Fruit fly (Drosophila melanogaster) whole organism, prepupa: Measurements from ENCODE around the gene CG14551.
A peak's percentile ranks its signal among the peaks of the same experiment; 100 is the strongest.

Source experiments
- Blimp-1 ChIP-seq: fragments of 200-800 bp; sonication (Bioruptor generic); optimal IDR thresholded peaks from 3 replicates; lab custom pipeline; 2017; ENCODE audit warnings: missing biosample characterization, missing genetic modification characterization, mild to moderate bottlenecking, moderate library complexity, missing genetic modification reagents
- CG10631 ChIP-seq: fragments of 200-800 bp; sonication (Bioruptor generic); optimal IDR thresholded peaks from 2 replicates; lab custom pipeline; 2016; ENCODE audit warnings: missing biosample characterization, missing genetic modification characterization
- CG10669 ChIP-seq: fragments of 200-800 bp; sonication (Bioruptor generic); optimal IDR thresholded peaks from 3 replicates; lab custom pipeline; 2018; ENCODE audit warnings: missing biosample characterization, mild to moderate bottlenecking, missing genetic modification characterization, moderate library complexity
- CG11294 ChIP-seq: fragments of 200-800 bp; sonication (Bioruptor generic); IDR thresholded peaks from 2 replicates; pipeline ENCODE4 v1.3.6; 2022; ENCODE audit warnings: missing biosample characterization, missing genetic modification characterization
- CG11762 ChIP-seq: fragments of 200-800 bp; sonication (Bioruptor generic); optimal IDR thresholded peaks from 3 replicates; lab custom pipeline; 2016; ENCODE audit warnings: missing biosample characterization, missing genetic modification characterization; ENCODE audit not compliant: insufficient read depth
- CG11902 ChIP-seq: fragments of 200-800 bp; sonication (Bioruptor generic); optimal IDR thresholded peaks from 3 replicates; lab custom pipeline; 2016; ENCODE audit warnings: missing biosample characterization, missing genetic modification characterization
- CG15336 ChIP-seq: fragments of 200-800 bp; sonication (Bioruptor generic); IDR thresholded peaks from 2 replicates; pipeline ENCODE4 v1.3.6; 2022; ENCODE audit warnings: missing biosample characterization, missing genetic modification characterization
- CG1621 ChIP-seq: fragments of 200-800 bp; sonication (Bioruptor generic); optimal IDR thresholded peaks from 3 replicates; lab custom pipeline; 2018; ENCODE audit warnings: missing biosample characterization, mild to moderate bottlenecking, missing genetic modification characterization
- CG16779 ChIP-seq: fragments of 200-800 bp; sonication (Bioruptor generic); optimal IDR thresholded peaks from 3 replicates; lab custom pipeline; 2017; ENCODE audit warnings: missing biosample characterization, mild to moderate bottlenecking, missing genetic modification characterization
- CG3032 ChIP-seq: fragments of 200-800 bp; optimal IDR thresholded peaks from 2 replicates; lab custom pipeline; 2019; ENCODE audit warnings: missing biosample characterization, mild to moderate bottlenecking, missing genetic modification characterization, moderate library complexity
- CG31627 ChIP-seq: fragments of 200-800 bp; sonication (Bioruptor generic); optimal IDR thresholded peaks from 3 replicates; lab custom pipeline; 2016; ENCODE audit warnings: missing biosample characterization, missing genetic modification characterization
- CG32006 ChIP-seq: fragments of 200-800 bp; sonication (Bioruptor generic); optimal IDR thresholded peaks from 3 replicates; lab custom pipeline; 2017; ENCODE audit warnings: missing biosample characterization, mild to moderate bottlenecking, missing genetic modification characterization
- CG34406 ChIP-seq: fragments of 200-800 bp; sonication (Bioruptor generic); optimal IDR thresholded peaks from 3 replicates; lab custom pipeline; 2016; ENCODE audit warnings: missing biosample characterization, missing genetic modification characterization
- CG3919 ChIP-seq: fragments of 200-800 bp; sonication (Bioruptor generic); optimal IDR thresholded peaks from 3 replicates; lab custom pipeline; 2016; ENCODE audit warnings: missing biosample characterization, missing genetic modification characterization
- CG4318 ChIP-seq: fragments of 200-800 bp; sonication (Bioruptor generic); optimal IDR thresholded peaks from 3 replicates; lab custom pipeline; 2017; ENCODE audit warnings: missing biosample characterization, mild to moderate bottlenecking, missing genetic modification characterization
- CG6163 ChIP-seq: fragments of 200-800 bp; sonication (Bioruptor generic); IDR thresholded peaks from 3 replicates; pipeline ENCODE4 v1.3.6; 2022; ENCODE audit warnings: missing biosample characterization, missing genetic modification characterization
- CG6276 ChIP-seq: fragments of 200-800 bp; sonication (Bioruptor generic); optimal IDR thresholded peaks from 2 replicates; lab custom pipeline; 2017; ENCODE audit warnings: missing biosample characterization, mild to moderate bottlenecking, missing genetic modification characterization
- CG6854 ChIP-seq: fragments of 200-800 bp; sonication (Bioruptor generic); optimal IDR thresholded peaks from 2 replicates; lab custom pipeline; 2017; ENCODE audit warnings: missing biosample characterization, mild to moderate bottlenecking, missing genetic modification characterization
- CG7368 ChIP-seq: fragments of 200-800 bp; sonication (Bioruptor generic); optimal IDR thresholded peaks from 3 replicates; lab custom pipeline; 2016; ENCODE audit warnings: missing biosample characterization, missing genetic modification characterization
- CG8119 ChIP-seq: fragments of 200-800 bp; sonication (Bioruptor generic); IDR thresholded peaks from 3 replicates; pipeline ENCODE4 v1.3.6; 2022; ENCODE audit warnings: missing biosample characterization, missing genetic modification characterization
- CG8319 ChIP-seq: fragments of 200-800 bp; sonication (Bioruptor generic); optimal IDR thresholded peaks from 3 replicates; lab custom pipeline; 2016; ENCODE audit warnings: missing biosample characterization, missing genetic modification characterization
- CG8632 ChIP-seq: fragments of 200-800 bp; sonication (Bioruptor generic); optimal IDR thresholded peaks from 3 replicates; lab custom pipeline; 2016; ENCODE audit warnings: missing biosample characterization, missing genetic modification characterization
- CG9139 ChIP-seq: fragments of 200-800 bp; sonication (Bioruptor generic); optimal IDR thresholded peaks from 3 replicates; lab custom pipeline; 2017; ENCODE audit warnings: missing biosample characterization, mild to moderate bottlenecking, missing genetic modification characterization
- Eip75B ChIP-seq: fragments of 200-800 bp; sonication (Bioruptor generic); optimal IDR thresholded peaks from 3 replicates; lab custom pipeline; 2016; ENCODE audit warnings: missing biosample characterization, missing genetic modification characterization
- Eip78C ChIP-seq: fragments of 200-800 bp; sonication (Bioruptor generic); peaks from one replicate; lab custom pipeline; 2016; ENCODE audit warnings: missing biosample characterization, missing genetic modification characterization
- Eip93F ChIP-seq: fragments of 200-800 bp; sonication (Bioruptor generic); optimal IDR thresholded peaks from 2 replicates; lab custom pipeline; 2016; ENCODE audit warnings: missing biosample characterization, mild to moderate bottlenecking, missing genetic modification characterization
- Ets21C ChIP-seq: fragments of 200-800 bp; sonication (Bioruptor generic); optimal IDR thresholded peaks from 3 replicates; lab custom pipeline; 2016; ENCODE audit warnings: missing biosample characterization, missing genetic modification characterization
- Ets96B ChIP-seq: fragments of 200-800 bp; optimal IDR thresholded peaks from 2 replicates; lab custom pipeline; 2019; ENCODE audit warnings: missing biosample characterization, mild to moderate bottlenecking, missing genetic modification characterization, moderate library complexity
- Hr38 ChIP-seq: sonication (Bioruptor generic); optimal IDR thresholded peaks from 2 replicates; lab custom pipeline; 2016; ENCODE audit warnings: missing biosample characterization, missing genetic modification characterization
- Hr4 ChIP-seq: fragments of 200-800 bp; sonication (Bioruptor generic); optimal IDR thresholded peaks from 3 replicates; lab custom pipeline; 2016; ENCODE audit warnings: missing biosample characterization, missing genetic modification characterization
- Lpt ChIP-seq: fragments of 200-800 bp; sonication (Bioruptor generic); optimal IDR thresholded peaks from 3 replicates; lab custom pipeline; 2016; ENCODE audit warnings: missing biosample characterization, missing genetic modification characterization
- Met ChIP-seq: fragments of 200-800 bp; sonication (Bioruptor generic); optimal IDR thresholded peaks from 3 replicates; lab custom pipeline; 2016; ENCODE audit warnings: missing biosample characterization, missing genetic modification characterization
- OdsH ChIP-seq: fragments of 200-800 bp; sonication (Bioruptor generic); optimal IDR thresholded peaks from 3 replicates; lab custom pipeline; 2016; ENCODE audit warnings: missing biosample characterization, missing genetic modification characterization
- Smox ChIP-seq: fragments of 200-800 bp; sonication (Bioruptor generic); optimal IDR thresholded peaks from 3 replicates; lab custom pipeline; 2016; ENCODE audit warnings: missing biosample characterization, missing genetic modification characterization
- Sox102F ChIP-seq: fragments of 200-800 bp; sonication (Bioruptor generic); optimal IDR thresholded peaks from 2 replicates; lab custom pipeline; 2016; ENCODE audit warnings: missing biosample characterization, mild to moderate bottlenecking, missing genetic modification characterization
- achi ChIP-seq: fragments of 200-800 bp; sonication (Bioruptor generic); optimal IDR thresholded peaks from 3 replicates; lab custom pipeline; 2016; ENCODE audit warnings: missing biosample characterization, missing genetic modification characterization
- cyc ChIP-seq: fragments of 200-800 bp; sonication (Bioruptor generic); optimal IDR thresholded peaks from 3 replicates; lab custom pipeline; 2016; ENCODE audit warnings: missing biosample characterization, missing genetic modification characterization
- dac ChIP-seq: fragments of 200-800 bp; sonication (Bioruptor generic); optimal IDR thresholded peaks from 2 replicates; lab custom pipeline; 2017; ENCODE audit warnings: missing biosample characterization, mild to moderate bottlenecking, missing genetic modification characterization
- dsx ChIP-seq: fragments of 200-800 bp; optimal IDR thresholded peaks from 3 replicates; lab custom pipeline; 2019; ENCODE audit warnings: missing biosample characterization, mild to moderate bottlenecking, missing genetic modification characterization, moderate library complexity; ENCODE audit not compliant: poor library complexity, severe bottlenecking
- eg ChIP-seq: fragments of 200-800 bp; sonication (Bioruptor generic); IDR thresholded peaks from 3 replicates; pipeline ENCODE4 v1.3.6; 2022; ENCODE audit warnings: missing biosample characterization, missing genetic modification characterization
- esn ChIP-seq: fragments of 200-800 bp; sonication (Bioruptor generic); optimal IDR thresholded peaks from 2 replicates; lab custom pipeline; 2016; ENCODE audit warnings: missing biosample characterization, mild to moderate bottlenecking, missing genetic modification characterization, moderate library complexity
- fd59A ChIP-seq: fragments of 200-800 bp; sonication (Bioruptor generic); optimal IDR thresholded peaks from 2 replicates; lab custom pipeline; 2017; ENCODE audit warnings: missing biosample characterization, mild to moderate bottlenecking, missing genetic modification characterization, missing genetic modification reagents
- fd85E ChIP-seq: fragments of 200-800 bp; sonication (Bioruptor generic); optimal IDR thresholded peaks from 3 replicates; lab custom pipeline; 2016; ENCODE audit warnings: missing biosample characterization, missing genetic modification characterization
- fkh ChIP-seq: fragments of 200-800 bp; sonication (Bioruptor generic); optimal IDR thresholded peaks from 3 replicates; lab custom pipeline; 2017; ENCODE audit warnings: missing biosample characterization, mild to moderate bottlenecking, missing genetic modification characterization, moderate library complexity
- lz ChIP-seq: fragments of 200-800 bp; sonication (Bioruptor generic); optimal IDR thresholded peaks from 3 replicates; lab custom pipeline; 2016; ENCODE audit warnings: missing biosample characterization, missing genetic modification characterization
- net ChIP-seq: fragments of 200-800 bp; sonication (Bioruptor generic); optimal IDR thresholded peaks from 3 replicates; lab custom pipeline; 2016; ENCODE audit warnings: missing biosample characterization, missing genetic modification characterization
- spab ChIP-seq: fragments of 200-800 bp; sonication (Bioruptor generic); optimal IDR thresholded peaks from 2 replicates; lab custom pipeline; 2017; ENCODE audit warnings: missing biosample characterization, mild to moderate bottlenecking, missing genetic modification characterization, missing genetic modification reagents
- ss ChIP-seq, 2 experiments: fragments of 200-800 bp; sonication (Bioruptor generic); optimal IDR thresholded peaks; 2 replicates in 1 of 2; 3 replicates in 1 of 2; lab custom pipeline; 2017 to 2018; ENCODE audit warnings: mild to moderate bottlenecking in 2 of 2, missing biosample characterization in 2 of 2, missing genetic modification characterization in 2 of 2, moderate library complexity in 1 of 2
- svp ChIP-seq: fragments of 200-800 bp; sonication (Bioruptor generic); peaks from one replicate; lab custom pipeline; 2016; ENCODE audit warnings: missing biosample characterization, missing genetic modification characterization
- topi ChIP-seq: fragments of 200-800 bp; sonication (Bioruptor generic); optimal IDR thresholded peaks from 3 replicates; lab custom pipeline; 2016; ENCODE audit warnings: missing biosample characterization, missing genetic modification characterization
- vri ChIP-seq: fragments of 200-800 bp; sonication (Bioruptor generic); optimal IDR thresholded peaks from 3 replicates; lab custom pipeline; 2016; ENCODE audit warnings: missing biosample characterization, mild to moderate bottlenecking, missing genetic modification characterization

Gene CG14551

DNA sequence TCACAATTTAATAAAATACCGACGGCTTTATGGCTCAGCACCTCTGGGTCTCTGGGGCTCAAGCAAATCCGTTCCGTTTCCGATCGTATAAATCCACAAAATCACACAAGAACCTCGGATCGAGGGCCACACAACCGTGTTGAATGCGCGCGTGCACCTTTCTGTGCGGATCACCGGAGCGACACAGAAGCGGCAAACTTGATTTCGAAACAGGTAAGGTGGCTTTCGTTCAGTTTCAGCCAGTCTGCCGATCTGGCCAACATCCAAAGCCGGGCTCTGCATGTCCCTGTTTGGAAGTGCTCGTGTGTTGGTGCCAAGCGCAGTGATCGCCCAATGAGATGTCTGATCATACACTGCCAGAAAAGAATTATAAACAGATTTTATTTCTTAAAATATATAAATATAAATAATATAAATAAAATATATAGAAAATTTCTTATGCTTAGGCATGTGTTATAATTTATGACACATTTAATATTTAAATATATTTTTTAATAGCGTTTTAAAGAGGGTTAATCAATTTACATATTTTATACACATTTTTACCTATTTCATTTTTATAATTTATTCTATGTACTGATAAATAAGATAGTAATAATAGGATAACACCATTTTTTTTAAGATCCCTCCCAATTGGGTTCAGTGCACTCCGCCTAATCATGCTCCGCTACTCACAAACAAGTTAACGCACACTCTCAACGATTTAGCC is 35.8 kb upstream of the CG14551 start, which contains the start of gene dysf:
dysf (minus strand) TSS at position 210 of the 709 bp plus-strand sequence.
- TF ChIP-seq Lpt (GFP tag; lab: Kevin White, UChicago): peak; percentile 61
- TF ChIP-seq CG10631 (GFP tag; lab: Kevin White, UChicago): peak; percentile 83
- TF ChIP-seq Eip93F (GFP tag; lab: Kevin White, UChicago): peak; percentile 26
- TF ChIP-seq dac: no peak
- no peak for TF ChIP-seq Eip75B (GFP tag; lab: Kevin White, UChicago)
- TF ChIP-seq CG15336: peak; percentile 69
- TF ChIP-seq CG6163: peak; percentile 18; the same call in 1 of the 3 replicates
- peak; percentile 73 for TF ChIP-seq OdsH (GFP tag; lab: Kevin White, UChicago)
- peak; percentile 75 for TF ChIP-seq spab (GFP tag; lab: Kevin White, UChicago)
- peak; percentile 71 for TF ChIP-seq CG3919
- no peak for TF ChIP-seq Ets21C
- peak; percentile 85 for TF ChIP-seq Ets96B
- peak; percentile 44 for TF ChIP-seq CG11902 (GFP tag; lab: Kevin White, UChicago)
- TF ChIP-seq Hr38: no peak
- peak; percentile 63 for TF ChIP-seq CG11762 (GFP tag; lab: Kevin White, UChicago)
- TF ChIP-seq fkh (GFP tag; lab: Kevin White, UChicago): no peak
- peak; percentile 34 for TF ChIP-seq Hr4 (GFP tag; lab: Kevin White, UChicago)
- peak; percentile 72 for TF ChIP-seq esn
- peak; percentile 50 for TF ChIP-seq Smox (GFP tag; lab: Kevin White, UChicago)
- peak; percentile 58 for TF ChIP-seq topi (GFP tag; lab: Kevin White, UChicago)
- TF ChIP-seq fd85E (GFP tag; lab: Kevin White, UChicago): no peak
- peak; percentile 31 for TF ChIP-seq CG1621 (tag; lab: Kevin White, UChicago)
- TF ChIP-seq CG11294 (GFP tag; lab: Robert Waterston, UW): peak; percentile 39; the same call in 1 of the 2 replicates
- peak; percentile 50 for TF ChIP-seq cyc (GFP tag; lab: Kevin White, UChicago)
- TF ChIP-seq CG9139 (GFP tag; lab: Kevin White, UChicago): peak; percentile 55
- TF ChIP-seq CG8319 (GFP tag; lab: Kevin White, UChicago): peak; percentile 57
- TF ChIP-seq CG4318 (GFP tag; lab: Kevin White, UChicago): peak; percentile 77
- peak; percentile 44; the same call in 2 of the 3 replicates for TF ChIP-seq eg (GFP tag; lab: Robert Waterston, UW)
- peak; percentile 69 for TF ChIP-seq svp
- peak; percentile 90 for TF ChIP-seq CG32006 (GFP tag; lab: Kevin White, UChicago)
- TF ChIP-seq net: peak; percentile 23
- peak; percentile 16 for TF ChIP-seq vri (GFP tag; lab: Kevin White, UChicago)
- TF ChIP-seq Blimp-1: peak; percentile 69
- TF ChIP-seq dsx (GFP tag; lab: Kevin White, UChicago): peak; percentile 76
- TF ChIP-seq fd59A (GFP tag; lab: Kevin White, UChicago): peak; percentile 41
- TF ChIP-seq CG16779 (tag; lab: Kevin White, UChicago): peak; percentile 37
- TF ChIP-seq CG10669 (GFP tag; lab: Kevin White, UChicago): peak; percentile 54
- TF ChIP-seq CG8632: peak; percentile 82
- peak; percentile 33 for TF ChIP-seq lz (GFP tag; lab: Kevin White, UChicago)
- no peak for TF ChIP-seq CG6854
- peak; percentile 52 for TF ChIP-seq Met
- TF ChIP-seq CG7368: peak; percentile 48
- peak; percentile 87 for TF ChIP-seq CG3032 (tag; lab: Kevin White, UChicago)
- peak; percentile 81 for TF ChIP-seq CG34406 (GFP tag; lab: Kevin White, UChicago)
- TF ChIP-seq CG6276 (GFP tag; lab: Kevin White, UChicago): peak; percentile 71
- TF ChIP-seq ss (GFP tag; optimal IDR thresholded peaks at IDR 0.05; lab: Kevin White, UChicago): peak; percentile 81 to 87
- TF ChIP-seq CG31627 (GFP tag; lab: Kevin White, UChicago): peak; percentile 11
- TF ChIP-seq Sox102F (GFP tag; lab: Kevin White, UChicago): peak; percentile 27
- TF ChIP-seq Eip78C (GFP tag; lab: Kevin White, UChicago): peak; percentile 84
- TF ChIP-seq achi (GFP tag; lab: Kevin White, UChicago): peak; percentile 78
- TF ChIP-seq CG8119: peak; percentile 88
